Worm (Caenorhabditis elegans) whole organism, midembryonic: ENCODE measurements around the gene rmif-2.
"Not testable (repeated sequence)": the region's sequence is repeated elsewhere in the genome, so short reads cannot be mapped to it uniquely, and the experiment has no call there.

Source experiments
- T22C8.4 ChIP-seq: fragments of 200-800 bp; sonication (Bioruptor generic); IDR thresholded peaks from 2 replicates; pipeline ENCODE4 v1.3.6; 2022; ENCODE audit warnings: missing genetic modification characterization, missing compliant biosample characterization
- cog-1 ChIP-seq: sonication (generic microtip); optimal IDR thresholded peaks from 2 replicates; lab custom pipeline; 2016; ENCODE audit warnings: missing genetic modification characterization, missing compliant biosample characterization
- flt-1 ChIP-seq: fragments of 200-800 bp; sonication (Bioruptor generic); IDR thresholded peaks from 2 replicates; pipeline ENCODE4 v1.3.6; 2022; ENCODE audit warnings: missing genetic modification characterization, missing compliant biosample characterization
- klf-2 ChIP-seq: fragments of 200-800 bp; sonication (Bioruptor generic); conservative IDR thresholded peaks from 2 replicates; pipeline ENCODE4 v1.3.6; 2022; ENCODE audit warnings: missing genetic modification reagents, missing genetic modification characterization, missing compliant biosample characterization
- med-1 ChIP-seq: sonication (generic microtip); optimal IDR thresholded peaks from 2 replicates; lab custom pipeline; 2017; ENCODE audit warnings: missing genetic modification characterization, mild to moderate bottlenecking, missing compliant biosample characterization, antibody characterized with exemption, missing genetic modification reagents; ENCODE audit not compliant: insufficient read depth
- ref-1 ChIP-seq: fragments of 200-800 bp; sonication (Bioruptor generic); conservative IDR thresholded peaks from 2 replicates; pipeline ENCODE4 v1.3.6; 2022; ENCODE audit warnings: missing genetic modification reagents, missing genetic modification characterization, missing compliant biosample characterization
- tab-1 ChIP-seq: fragments of 200-800 bp; sonication (Bioruptor generic); IDR thresholded peaks from 2 replicates; pipeline ENCODE4 v1.3.6; 2022; ENCODE audit warnings: missing genetic modification characterization, missing compliant biosample characterization
- ztf-23 ChIP-seq: fragments of 200-800 bp; sonication (Bioruptor generic); IDR thresholded peaks from 2 replicates; pipeline ENCODE4 v1.3.6; 2022; ENCODE audit warnings: missing genetic modification reagents, missing genetic modification characterization, missing compliant biosample characterization
- ztf-29 ChIP-seq: fragments of 200-800 bp; sonication (Bioruptor generic); IDR thresholded peaks from 2 replicates; pipeline ENCODE4 v1.3.6; 2022; ENCODE audit warnings: missing genetic modification reagents, missing genetic modification characterization, missing compliant biosample characterization

The rmif-2 gene

DNA sequence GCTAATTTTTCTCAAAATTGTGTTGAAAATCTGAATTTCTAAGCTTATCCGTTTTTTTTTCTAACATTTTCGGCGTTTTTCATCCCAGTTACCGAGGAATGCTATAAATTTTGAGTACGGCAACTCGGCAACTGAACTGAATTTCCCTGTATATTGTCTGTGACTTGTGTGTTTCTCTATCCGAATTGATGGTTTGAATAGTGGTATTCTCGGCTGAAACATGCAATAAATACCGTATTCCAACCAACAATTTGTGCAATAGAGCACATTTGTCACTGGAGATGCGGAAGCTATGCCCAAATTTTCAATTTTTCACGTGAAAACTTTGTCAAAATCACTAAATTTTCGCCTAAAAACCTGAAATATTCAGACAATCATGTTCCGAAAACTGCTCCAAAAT lies at the start of gene rmif-2:
rmif-2 (plus strand) TSS at position 301 of the 400 bp plus-strand sequence.
- not testable (repeated sequence) for TF ChIP-seq ref-1 (GFP tag; lab: Robert Waterston, UW); ztf-23; ztf-29

DNA sequence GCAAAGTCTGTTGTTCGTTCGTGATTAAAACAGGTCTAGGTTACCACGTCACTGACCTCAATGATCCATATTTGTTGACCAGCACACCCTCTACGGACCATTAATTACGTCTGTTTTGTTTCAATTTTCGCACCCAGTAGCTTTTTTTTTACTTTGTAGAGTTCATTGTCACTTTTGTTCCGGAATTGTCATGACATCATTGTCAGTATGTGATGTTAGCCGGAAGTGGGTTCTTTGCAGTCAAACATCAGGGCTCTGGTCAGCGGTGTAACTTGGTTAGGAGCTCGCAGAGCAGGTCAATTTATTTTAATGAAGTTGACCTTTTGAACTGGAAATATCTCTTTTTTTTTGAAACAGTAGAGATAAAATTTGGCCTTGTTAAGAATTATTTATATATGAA lies 45.7 kb upstream of the rmif-2 start, which contains the start of gene C44B12.6:
C44B12.6 (minus strand) TSS at position 101 of the 400 bp plus-strand sequence.
- TF ChIP-seq flt-1 (GFP tag; lab: Robert Waterston, UW): no peak
- no peak for TF ChIP-seq med-1
- no peak for TF ChIP-seq T22C8.4 (GFP tag; lab: Robert Waterston, UW)
- no peak for TF ChIP-seq ref-1 (GFP tag; lab: Robert Waterston, UW)
- no peak for TF ChIP-seq ztf-23
- no peak for TF ChIP-seq klf-2 (GFP tag; lab: Robert Waterston, UW)
- TF ChIP-seq ztf-29: no peak
- no peak for TF ChIP-seq cog-1 (tag; lab: Kevin White, UChicago)
- no peak for TF ChIP-seq tab-1

DNA sequence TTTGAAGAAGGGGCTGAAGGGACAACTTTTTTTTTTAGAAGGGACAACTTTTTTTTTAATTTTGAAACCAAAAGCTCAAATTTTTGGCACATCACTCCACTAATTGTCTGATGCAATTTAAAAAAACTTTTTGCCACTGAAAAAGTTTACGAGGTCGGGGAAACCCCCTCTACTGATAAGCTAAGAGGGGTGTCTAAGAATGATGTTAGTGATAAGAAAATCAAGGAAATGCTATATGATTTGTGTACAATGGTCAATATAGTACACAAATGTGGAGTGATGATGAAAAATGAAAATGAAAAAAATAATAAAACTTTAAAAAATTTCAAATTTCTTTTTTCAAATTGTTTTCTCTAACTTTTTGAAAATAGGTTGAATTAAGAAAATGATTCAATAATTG lies 34.8 kb upstream of the rmif-2 start:
- no peak for TF ChIP-seq tab-1
- TF ChIP-seq ztf-23: no peak
- no peak for TF ChIP-seq ztf-29
- TF ChIP-seq med-1: no peak
- TF ChIP-seq flt-1 (GFP tag; lab: Robert Waterston, UW): no peak

DNA sequence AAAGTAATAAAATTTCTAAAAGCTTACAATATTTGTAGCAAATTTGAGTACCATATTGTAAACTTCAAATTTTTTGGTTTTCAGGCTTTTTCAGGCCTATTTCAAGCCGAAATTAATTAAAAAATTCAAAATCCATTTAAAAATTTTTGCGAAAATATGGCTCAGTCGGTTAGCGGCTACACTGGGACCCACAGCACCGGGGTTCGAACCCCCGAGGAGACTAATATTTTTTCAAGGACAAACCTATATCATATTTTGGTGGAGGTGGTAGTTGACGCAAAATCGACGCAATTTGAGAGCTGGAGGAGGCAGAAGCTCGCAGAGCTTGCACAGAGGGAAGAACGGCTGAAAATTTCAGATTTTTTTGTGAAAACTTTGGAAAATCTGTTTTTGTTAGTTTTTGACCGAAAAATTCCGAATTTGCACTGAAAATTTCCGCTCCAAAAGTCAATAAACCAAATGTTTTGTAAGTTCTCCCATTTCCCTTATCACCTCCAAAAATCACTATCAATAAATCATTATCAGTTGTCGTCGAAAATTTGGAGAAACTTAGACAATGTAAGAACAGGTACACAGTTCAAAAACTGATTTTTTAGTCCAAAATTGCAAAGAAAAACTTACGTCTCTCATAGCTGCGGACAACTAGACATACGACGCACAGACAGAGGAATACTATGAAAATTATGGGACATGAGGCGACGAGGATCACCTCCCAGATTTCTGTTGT lies 33.8 kb upstream of the rmif-2 start:
- TF ChIP-seq cog-1 (tag; lab: Kevin White, UChicago) (no peak), tab-1 (no peak), ztf-29 (no peak), ref-1 (GFP tag; lab: Robert Waterston, UW) (no peak), ztf-23 (no peak), flt-1 (GFP tag; lab: Robert Waterston, UW) (no peak), med-1 (no peak), T22C8.4 (GFP tag; lab: Robert Waterston, UW) (no peak), klf-2 (GFP tag; lab: Robert Waterston, UW) (no peak)

DNA sequence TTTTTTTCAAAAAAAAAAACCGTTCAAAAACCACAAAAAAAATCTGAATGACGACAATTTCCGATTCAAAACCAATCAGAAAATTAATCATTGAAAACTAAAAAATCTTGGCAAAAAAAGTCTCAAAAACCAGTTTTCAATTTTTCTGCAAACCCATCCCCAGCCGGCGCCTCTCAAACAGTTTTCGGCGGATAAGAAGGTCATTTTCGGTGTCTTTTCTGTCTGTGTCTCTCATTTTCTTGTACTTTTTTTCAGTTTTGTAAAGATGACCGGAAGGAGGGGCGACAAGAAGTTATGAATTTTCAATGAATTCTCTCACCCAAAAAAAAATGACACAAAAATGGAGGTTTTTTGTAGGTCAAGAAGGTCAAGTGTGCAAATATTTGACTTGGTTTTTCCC lies 27.2 kb upstream of the rmif-2 start:
- TF ChIP-seq ztf-23 (no peak), tab-1 (no peak), med-1 (no peak), T22C8.4 (GFP tag; lab: Robert Waterston, UW) (no peak), cog-1 (tag; lab: Kevin White, UChicago) (no peak), flt-1 (GFP tag; lab: Robert Waterston, UW) (no peak), klf-2 (GFP tag; lab: Robert Waterston, UW) (no peak), ref-1 (GFP tag; lab: Robert Waterston, UW) (no peak), ztf-29 (no peak)

ce11 chrIV:1157928-1158327 lies 24.5 kb upstream of the rmif-2 start, which contains the start of gene C50A2.3:
TSS of gene C50A2.3 (minus strand) at chrIV:1158028.
- TF ChIP-seq T22C8.4 (GFP tag; lab: Robert Waterston, UW): no peak
- no peak for TF ChIP-seq cog-1 (tag; lab: Kevin White, UChicago)
- no peak for TF ChIP-seq tab-1
- no peak for TF ChIP-seq ztf-29
- no peak for TF ChIP-seq med-1
- no peak for TF ChIP-seq klf-2 (GFP tag; lab: Robert Waterston, UW)
- no peak for TF ChIP-seq ref-1 (GFP tag; lab: Robert Waterston, UW)
- TF ChIP-seq flt-1 (GFP tag; lab: Robert Waterston, UW): no peak
- TF ChIP-seq ztf-23: no peak

DNA sequence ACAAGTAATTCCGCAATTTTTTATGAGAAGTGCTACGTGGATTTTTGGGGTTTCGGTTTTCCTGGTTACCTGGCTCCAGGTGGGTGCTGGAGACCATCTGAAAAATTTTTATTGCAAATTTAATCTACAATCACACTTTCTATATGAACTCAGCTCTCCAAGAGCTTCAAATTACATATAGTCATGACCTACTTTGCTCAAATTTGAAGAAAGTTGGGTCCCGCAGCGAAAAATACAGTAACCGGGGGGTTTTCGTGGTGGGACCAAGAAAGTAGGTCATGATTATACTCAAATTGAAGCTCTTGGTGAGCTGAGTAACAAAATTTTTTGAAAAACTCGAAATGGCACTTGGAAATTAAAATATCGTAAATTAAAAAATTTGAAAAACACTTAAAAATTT lies 22.0 kb upstream of the rmif-2 start, which contains the start of gene ets-8:
ets-8 (minus strand) TSS at position 101 of the 400 bp plus-strand sequence.
- TF ChIP-seq ztf-23: no peak
- no peak for TF ChIP-seq ztf-29
- no peak for TF ChIP-seq ref-1 (GFP tag; lab: Robert Waterston, UW)
- TF ChIP-seq flt-1 (GFP tag; lab: Robert Waterston, UW): no peak
- no peak for TF ChIP-seq cog-1 (tag; lab: Kevin White, UChicago)
- no peak for TF ChIP-seq T22C8.4 (GFP tag; lab: Robert Waterston, UW)
- TF ChIP-seq klf-2 (GFP tag; lab: Robert Waterston, UW): no peak
- TF ChIP-seq tab-1: no peak
- no peak for TF ChIP-seq med-1

- TF ChIP-seq ref-1 (GFP tag; lab: Robert Waterston, UW) (no peak), flt-1 (GFP tag; lab: Robert Waterston, UW) (no peak), ztf-23 (no peak), cog-1 (tag; lab: Kevin White, UChicago) (no peak), tab-1 (no peak), med-1 (no peak), ztf-29 (no peak), klf-2 (GFP tag; lab: Robert Waterston, UW) (no peak), T22C8.4 (GFP tag; lab: Robert Waterston, UW) (no peak)
These were observed 19.3 kb upstream of the rmif-2 start, which contains the start of gene C50A2.7 for ce11 chrIV:1163126-1163525. TSS of gene C50A2.7 (plus strand) at chrIV:1163426.

DNA sequence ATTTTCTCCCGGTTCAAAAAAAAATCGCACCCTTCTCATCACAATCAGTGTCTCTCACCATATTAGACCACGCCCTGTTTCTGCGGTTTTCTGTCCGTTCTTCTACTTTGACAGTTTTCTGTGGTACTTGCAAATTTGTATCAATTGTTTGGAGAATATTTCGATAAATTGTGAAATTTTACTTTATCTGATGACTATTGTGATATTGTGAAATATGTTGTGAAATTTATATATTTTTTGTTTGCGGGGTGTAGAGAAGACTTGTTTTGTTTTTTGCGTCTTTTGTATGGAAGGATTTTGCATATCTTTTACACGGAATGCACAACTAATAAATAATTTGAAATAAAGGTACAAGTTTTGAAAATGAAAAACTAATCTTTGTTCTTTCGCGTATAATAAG lies 15.0 kb upstream of the rmif-2 start:
- TF ChIP-seq klf-2 (GFP tag; lab: Robert Waterston, UW): no peak
- TF ChIP-seq ztf-29: no peak
- TF ChIP-seq T22C8.4 (GFP tag; lab: Robert Waterston, UW): no peak
- no peak for TF ChIP-seq cog-1 (tag; lab: Kevin White, UChicago)
- no peak for TF ChIP-seq ref-1 (GFP tag; lab: Robert Waterston, UW)
- TF ChIP-seq ztf-23: no peak
- TF ChIP-seq flt-1 (GFP tag; lab: Robert Waterston, UW): no peak
- TF ChIP-seq med-1: no peak
- no peak for TF ChIP-seq tab-1

- TF ChIP-seq med-1: no peak
- TF ChIP-seq ztf-23: no peak
- no peak for TF ChIP-seq ztf-29
- TF ChIP-seq ref-1 (GFP tag; lab: Robert Waterston, UW): no peak
- TF ChIP-seq flt-1 (GFP tag; lab: Robert Waterston, UW): no peak
- no peak for TF ChIP-seq T22C8.4 (GFP tag; lab: Robert Waterston, UW)
- no peak for TF ChIP-seq klf-2 (GFP tag; lab: Robert Waterston, UW)
- TF ChIP-seq cog-1 (tag; lab: Kevin White, UChicago): no peak
- TF ChIP-seq tab-1: no peak
These were observed 14.0 kb upstream of the rmif-2 start for ce11 chrIV:1168311-1168965.
